Fruit fly (Drosophila melanogaster) whole organism, pupa: ENCODE measurements around the gene CG4849.

ENCODE experiments used
- CG10348 ChIP-seq: fragments of 200-800 bp; sonication (Bioruptor generic); IDR thresholded peaks from 2 replicates; pipeline ENCODE4 v1.3.6; 2022; ENCODE audit warnings: missing biosample characterization, missing genetic modification characterization
- CG13204 ChIP-seq: fragments of 200-800 bp; sonication (Bioruptor generic); optimal IDR thresholded peaks from 2 replicates; lab custom pipeline; 2018; ENCODE audit warnings: missing biosample characterization, mild to moderate bottlenecking, missing genetic modification characterization, moderate library complexity
- CG17806 ChIP-seq: fragments of 200-800 bp; sonication (Bioruptor generic); optimal IDR thresholded peaks from 2 replicates; lab custom pipeline; 2018; ENCODE audit warnings: missing biosample characterization, mild to moderate bottlenecking, missing genetic modification characterization, moderate library complexity
- CG8301 ChIP-seq: fragments of 200-800 bp; sonication (Bioruptor generic); optimal IDR thresholded peaks from 2 replicates; lab custom pipeline; 2018; ENCODE audit warnings: missing biosample characterization, mild to moderate bottlenecking, missing genetic modification characterization
- Pif1B ChIP-seq: fragments of 200-800 bp; sonication (Bioruptor generic); optimal IDR thresholded peaks from 3 replicates; lab custom pipeline; 2016; ENCODE audit warnings: missing biosample characterization, missing genetic modification characterization
- Snoo ChIP-seq: fragments of 200-800 bp; sonication (Bioruptor generic); optimal IDR thresholded peaks from 3 replicates; lab custom pipeline; 2017; ENCODE audit warnings: missing biosample characterization, mild to moderate bottlenecking, missing genetic modification characterization, inconsistent platforms
- fd96Ca ChIP-seq: fragments of 200-800 bp; sonication (Bioruptor generic); IDR thresholded peaks from 3 replicates; pipeline ENCODE4 v1.3.6; 2022; ENCODE audit warnings: missing biosample characterization, missing genetic modification characterization

dm6 chr3R:27916355-27917019 lies 46.7 kb upstream of the CG4849 start, which contains the start of the genes CG5003 and mRpS22:
- peak; percentile 43 for TF ChIP-seq Pif1B (GFP tag; lab: Kevin White, UChicago)
- TF ChIP-seq CG8301 (tag; lab: Kevin White, UChicago), result no peak
- TF ChIP-seq CG13204 (GFP tag; lab: Kevin White, UChicago), result no peak
- no peak for TF ChIP-seq CG10348 (GFP tag; lab: Robert Waterston, UW)
- TF ChIP-seq CG17806 (tag; lab: Kevin White, UChicago), result peak; percentile 12
- TF ChIP-seq fd96Ca (GFP tag; lab: Robert Waterston, UW), result no peak
- TF ChIP-seq Snoo (tag; lab: Kevin White, UChicago), result peak; percentile 44
